Worm (Caenorhabditis elegans) whole organism, L3 larva: Measurements from ENCODE around the gene R04B5.5.

Experiments
- R02D3.7 ChIP-seq: fragments of 150-350 bp; optimal IDR thresholded peaks from 2 replicates; lab custom pipeline; 2014; ENCODE audit warnings: missing biosample characterization, missing genetic modification characterization
- ZK546.5 ChIP-seq: sonication (generic microtip); optimal IDR thresholded peaks from 2 replicates; lab custom pipeline; 2017; ENCODE audit warnings: missing biosample characterization, missing genetic modification characterization
- aly-2 ChIP-seq: fragments of 150-350 bp; optimal IDR thresholded peaks from 2 replicates; lab custom pipeline; 2014; ENCODE audit warnings: missing biosample characterization, missing genetic modification characterization
- ama-1 ChIP-seq: fragments of 150-350 bp; optimal IDR thresholded peaks from 2 replicates; lab custom pipeline; 2018
- ceh-28 ChIP-seq: fragments of 150-350 bp; optimal IDR thresholded peaks from 2 replicates; lab custom pipeline; 2014; ENCODE audit warnings: missing biosample characterization, missing genetic modification reagents, missing genetic modification characterization
- ceh-82 ChIP-seq: fragments of 150-350 bp; optimal IDR thresholded peaks from 2 replicates; lab custom pipeline; 2014; ENCODE audit warnings: missing biosample characterization, missing genetic modification characterization
- ceh-9 ChIP-seq: sonication (generic microtip); optimal IDR thresholded peaks from 2 replicates; lab custom pipeline; 2018; ENCODE audit warnings: missing biosample characterization, missing genetic modification characterization
- daf-12 ChIP-seq: fragments of 150-350 bp; optimal IDR thresholded peaks from 2 replicates; lab custom pipeline; 2014; ENCODE audit warnings: missing biosample characterization, missing genetic modification reagents, missing genetic modification characterization
- egl-27 ChIP-seq: sonication (generic microtip); optimal IDR thresholded peaks from 4 replicates; lab custom pipeline; 2017; ENCODE audit warnings: missing biosample characterization, missing genetic modification reagents, missing genetic modification characterization
- elt-2 ChIP-seq: sonication (generic microtip); optimal IDR thresholded peaks from 2 replicates; lab custom pipeline; 2016; ENCODE audit warnings: missing genetic modification reagents, mild to moderate bottlenecking, missing genetic modification characterization, missing compliant biosample characterization
- elt-3 ChIP-seq, 3 experiments: fragments of 150-350 bp in 1 of 3; sonication (generic microtip) in 2 of 3; optimal IDR thresholded peaks; 2 replicates in 2 of 3; 4 replicates in 1 of 3; lab custom pipeline; 2014 to 2017; ENCODE audit warnings: missing biosample characterization in 3 of 3, missing genetic modification characterization in 3 of 3
- eor-1 ChIP-seq, 2 experiments: fragments of 150-350 bp; optimal IDR thresholded peaks; 2 replicates each; lab custom pipeline; 2014 to 2018; ENCODE audit warnings: missing biosample characterization in 2 of 2, missing genetic modification characterization in 2 of 2
- fkh-10 ChIP-seq: sonication (generic microtip); optimal IDR thresholded peaks from 2 replicates; lab custom pipeline; 2017; ENCODE audit warnings: missing biosample characterization, missing genetic modification reagents, missing genetic modification characterization
- fkh-2 ChIP-seq: fragments of 150-350 bp; optimal IDR thresholded peaks from 2 replicates; lab custom pipeline; 2014; ENCODE audit warnings: missing biosample characterization, missing genetic modification reagents, missing genetic modification characterization
- fos-1 ChIP-seq: fragments of 150-350 bp; optimal IDR thresholded peaks from 2 replicates; lab custom pipeline; 2014; ENCODE audit warnings: missing biosample characterization, missing genetic modification characterization
- jun-1 ChIP-seq: fragments of 150-350 bp; optimal IDR thresholded peaks from 2 replicates; lab custom pipeline; 2014; ENCODE audit warnings: missing biosample characterization, missing genetic modification reagents, missing genetic modification characterization
- lin-15B ChIP-seq: fragments of 150-350 bp; optimal IDR thresholded peaks from 2 replicates; lab custom pipeline; 2014; ENCODE audit warnings: missing biosample characterization, missing genetic modification characterization
- lsy-12 ChIP-seq: sonication (generic microtip); optimal IDR thresholded peaks from 2 replicates; lab custom pipeline; 2016; ENCODE audit warnings: mild to moderate bottlenecking, missing genetic modification characterization, missing compliant biosample characterization
- mdl-1 ChIP-seq: fragments of 150-350 bp; optimal IDR thresholded peaks from 2 replicates; lab custom pipeline; 2014; ENCODE audit warnings: missing biosample characterization, missing genetic modification characterization
- mml-1 ChIP-seq: fragments of 150-350 bp; sonication (generic microtip); optimal IDR thresholded peaks from 3 replicates; lab custom pipeline; 2014; ENCODE audit warnings: missing biosample characterization, missing genetic modification characterization
- nhr-11 ChIP-seq: fragments of 150-350 bp; optimal IDR thresholded peaks from 2 replicates; lab custom pipeline; 2014; ENCODE audit warnings: missing biosample characterization, missing genetic modification characterization
- nhr-12 ChIP-seq: fragments of 150-350 bp; optimal IDR thresholded peaks from 2 replicates; lab custom pipeline; 2014; ENCODE audit warnings: missing biosample characterization, missing genetic modification characterization
- nhr-23 ChIP-seq: fragments of 150-350 bp; optimal IDR thresholded peaks from 2 replicates; lab custom pipeline; 2014; ENCODE audit warnings: missing biosample characterization, missing genetic modification reagents, missing genetic modification characterization
- nhr-25 ChIP-seq: sonication (generic microtip); optimal IDR thresholded peaks from 2 replicates; lab custom pipeline; 2017; ENCODE audit warnings: missing biosample characterization, missing genetic modification characterization
- nhr-43 ChIP-seq: sonication (generic microtip); optimal IDR thresholded peaks from 2 replicates; lab custom pipeline; 2016; ENCODE audit warnings: mild to moderate bottlenecking, missing genetic modification characterization, missing compliant biosample characterization; ENCODE audit not compliant: poor library complexity, severe bottlenecking
- nhr-67 ChIP-seq: fragments of 150-350 bp; optimal IDR thresholded peaks from 2 replicates; lab custom pipeline; 2014; ENCODE audit warnings: missing biosample characterization, missing genetic modification characterization
- nhr-76 ChIP-seq: fragments of 150-350 bp; sonication (generic microtip); optimal IDR thresholded peaks from 5 replicates; lab custom pipeline; 2014; ENCODE audit warnings: missing biosample characterization, missing genetic modification characterization
- nhr-77 ChIP-seq: fragments of 150-350 bp; optimal IDR thresholded peaks from 2 replicates; lab custom pipeline; 2014; ENCODE audit warnings: missing biosample characterization, missing genetic modification characterization
- pha-4 ChIP-seq: fragments of 150-350 bp; optimal IDR thresholded peaks from 2 replicates; lab custom pipeline; 2014; ENCODE audit warnings: missing biosample characterization, missing genetic modification reagents, missing genetic modification characterization
- pqm-1 ChIP-seq: fragments of 150-350 bp; optimal IDR thresholded peaks from 2 replicates; lab custom pipeline; 2017; ENCODE audit warnings: missing biosample characterization, missing genetic modification characterization, inconsistent platforms
- skn-1 ChIP-seq: fragments of 150-350 bp; optimal IDR thresholded peaks from 2 replicates; lab custom pipeline; 2014; ENCODE audit warnings: missing biosample characterization, missing genetic modification characterization
- snpc-4 ChIP-seq: fragments of 150-350 bp; optimal IDR thresholded peaks from 2 replicates; lab custom pipeline; 2014; ENCODE audit warnings: missing biosample characterization, missing genetic modification characterization
- tbx-2 ChIP-seq: sonication (generic microtip); optimal IDR thresholded peaks from 2 replicates; lab custom pipeline; 2016; ENCODE audit warnings: mild to moderate bottlenecking, missing genetic modification characterization, missing compliant biosample characterization
- unc-39 ChIP-seq: sonication (generic microtip); optimal IDR thresholded peaks from 4 replicates; lab custom pipeline; 2017; ENCODE audit warnings: missing biosample characterization, missing genetic modification characterization
- unc-62 ChIP-seq: fragments of 150-350 bp; sonication (generic microtip); optimal IDR thresholded peaks from 4 replicates; lab custom pipeline; 2014; ENCODE audit warnings: missing biosample characterization, missing genetic modification reagents, missing genetic modification characterization
- zag-1 ChIP-seq: fragments of 150-350 bp; optimal IDR thresholded peaks from 2 replicates; lab custom pipeline; 2014; ENCODE audit warnings: missing biosample characterization, missing genetic modification characterization
- ztf-11 ChIP-seq: fragments of 150-350 bp; optimal IDR thresholded peaks from 2 replicates; lab custom pipeline; 2014; ENCODE audit warnings: missing biosample characterization, missing genetic modification characterization

R04B5.5 gene

ce11 chrV:10112187-10112586 is 24.9 kb downstream of the R04B5.5 start, which contains the start of gene C08B6.3:
Gene C08B6.3, minus strand, starts transcription at chrV:10112287.
- no peak for TF ChIP-seq eor-1 (tag; optimal IDR thresholded peaks at IDR 0.05; lab: Kevin White, UChicago)
- TF ChIP-seq elt-3 (tag; optimal IDR thresholded peaks at IDR 0.05; lab: Kevin White, UChicago) = no peak
- TF ChIP-seq pqm-1 (tag; lab: Kevin White, UChicago) = no peak
- no peak for TF ChIP-seq fos-1 (tag; lab: Kevin White, UChicago)
- TF ChIP-seq fkh-2 = no peak
- TF ChIP-seq pha-4 (tag; lab: Kevin White, UChicago) = no peak
- no peak for TF ChIP-seq jun-1 (tag; lab: Kevin White, UChicago)
- no peak for TF ChIP-seq aly-2 (tag; lab: Kevin White, UChicago)
- no peak for TF ChIP-seq elt-2
- TF ChIP-seq skn-1 = no peak
- no peak for TF ChIP-seq tbx-2
- TF ChIP-seq zag-1 = no peak
- TF ChIP-seq nhr-76 (tag; lab: Kevin White, UChicago) = no peak
- no peak for TF ChIP-seq unc-62
- TF ChIP-seq ama-1 (lab: Kevin White, UChicago) = no peak
- TF ChIP-seq nhr-25 = no peak
- no peak for TF ChIP-seq lsy-12 (tag; lab: Kevin White, UChicago)

DNA sequence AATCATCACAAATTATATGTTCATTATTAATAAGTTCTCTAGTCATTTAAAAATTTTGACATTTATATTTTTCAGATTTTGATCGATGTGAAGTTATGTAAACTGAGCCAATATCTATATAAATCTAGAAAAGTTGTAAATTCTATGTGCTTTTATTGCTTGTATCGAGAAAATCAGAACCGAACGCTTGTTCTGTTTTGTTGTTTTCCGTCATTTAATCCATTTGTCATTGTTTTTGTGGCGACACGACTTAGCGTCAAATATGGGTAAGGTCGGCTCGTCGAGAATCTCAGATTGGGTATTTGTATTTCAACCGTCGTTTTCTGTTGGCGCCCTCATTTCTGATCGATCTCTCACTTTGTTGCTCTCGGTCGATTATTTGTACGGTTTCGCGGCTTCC is 27.0 kb downstream of the R04B5.5 start, which contains the start of gene cht-5:
cht-5 (plus strand) TSS at position 301 of the 400 bp plus-strand sequence.
- no peak for TF ChIP-seq nhr-12
- TF ChIP-seq unc-39 (tag; lab: Kevin White, UChicago) = no peak
- no peak for TF ChIP-seq lsy-12 (tag; lab: Kevin White, UChicago)
- no peak for TF ChIP-seq aly-2 (tag; lab: Kevin White, UChicago)
- TF ChIP-seq egl-27 (tag; lab: Kevin White, UChicago) = no peak
- no peak for TF ChIP-seq nhr-77 (tag; lab: Kevin White, UChicago)
- TF ChIP-seq R02D3.7 (tag; lab: Kevin White, UChicago) = no peak
- no peak for TF ChIP-seq unc-62
- TF ChIP-seq jun-1 (tag; lab: Kevin White, UChicago) = no peak
- no peak for TF ChIP-seq mdl-1 (tag; lab: Kevin White, UChicago)
- TF ChIP-seq zag-1 = no peak

DNA sequence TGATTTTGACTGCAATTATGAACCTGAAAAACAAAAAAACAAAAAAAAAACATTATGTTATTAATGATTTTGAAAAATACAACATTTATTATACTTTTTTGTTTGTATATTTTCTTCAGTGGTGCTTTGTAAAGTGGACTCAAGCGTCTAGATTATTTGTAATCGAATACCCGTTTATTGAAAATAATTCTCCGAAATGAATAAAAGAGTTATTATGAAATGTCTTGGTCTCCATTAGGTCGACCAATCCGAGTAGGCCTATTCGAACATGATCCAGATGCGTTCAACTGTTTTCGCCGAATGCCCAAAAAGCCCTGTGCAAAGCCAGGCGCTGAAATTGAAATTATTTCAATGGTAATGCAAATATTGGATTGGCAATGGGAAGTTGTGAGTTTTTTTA is 30.2 kb downstream of the R04B5.5 start, which contains the start of gene C08B6.5:
C08B6.5 (plus strand) TSS at position 301 of the 400 bp plus-strand sequence.
- no peak for TF ChIP-seq mml-1 (tag; lab: Kevin White, UChicago)
- no peak for TF ChIP-seq ceh-9 (tag; lab: Kevin White, UChicago)
- TF ChIP-seq fkh-10 (GFP tag; lab: Kevin White, UChicago) = no peak
- TF ChIP-seq elt-2 = no peak
- no peak for TF ChIP-seq jun-1 (tag; lab: Kevin White, UChicago)
- no peak for TF ChIP-seq pqm-1 (tag; lab: Kevin White, UChicago)
- no peak for TF ChIP-seq nhr-76 (tag; lab: Kevin White, UChicago)
- TF ChIP-seq lin-15B (tag; lab: Kevin White, UChicago) = no peak
- TF ChIP-seq unc-62 = no peak

- no peak for TF ChIP-seq pha-4 (tag; lab: Kevin White, UChicago)
- TF ChIP-seq snpc-4 (tag; lab: Kevin White, UChicago) = no peak
- no peak for TF ChIP-seq ceh-28 (tag; lab: Kevin White, UChicago)
- no peak for TF ChIP-seq ceh-82 (tag; lab: Kevin White, UChicago)
- no peak for TF ChIP-seq ztf-11
- no peak for TF ChIP-seq nhr-25
- no peak for TF ChIP-seq fos-1 (tag; lab: Kevin White, UChicago)
- TF ChIP-seq fkh-2 = no peak
- TF ChIP-seq nhr-11 (tag; lab: Kevin White, UChicago) = no peak
- TF ChIP-seq unc-39 (tag; lab: Kevin White, UChicago) = no peak
- TF ChIP-seq mml-1 (tag; lab: Kevin White, UChicago) = no peak
- no peak for TF ChIP-seq pqm-1 (tag; lab: Kevin White, UChicago)
- no peak for TF ChIP-seq unc-62
- no peak for TF ChIP-seq daf-12 (tag; lab: Kevin White, UChicago)
- TF ChIP-seq nhr-67 (tag; lab: Kevin White, UChicago) = no peak
- no peak for TF ChIP-seq elt-3 (tag; optimal IDR thresholded peaks at IDR 0.05; lab: Kevin White, UChicago)
- no peak for TF ChIP-seq nhr-23
These were observed 33.6 kb downstream of the R04B5.5 start, which contains the start of gene srxa-18 for ce11 chrV:10120898-10121297. Gene srxa-18, minus strand, starts transcription at chrV:10120997.

ce11 chrV:10122670-10123069 is 35.4 kb downstream of the R04B5.5 start, which contains the start of gene srxa-19:
Gene srxa-19, minus strand, starts transcription at chrV:10122770.
- TF ChIP-seq ama-1 (lab: Kevin White, UChicago) (no peak), ceh-9 (tag; lab: Kevin White, UChicago) (no peak), pqm-1 (tag; lab: Kevin White, UChicago) (no peak), ZK546.5 (tag; lab: Kevin White, UChicago) (no peak), fos-1 (tag; lab: Kevin White, UChicago) (no peak), nhr-43 (tag; lab: Kevin White, UChicago) (no peak), R02D3.7 (tag; lab: Kevin White, UChicago) (no peak), lin-15B (tag; lab: Kevin White, UChicago) (no peak)
- TF ChIP-seq, all 47 proteins: peak for 0
